Fruit fly (Drosophila melanogaster) whole organism: ENCODE measurements around the gene Pdp1.

Experiments used
- CG8478 ChIP-seq: fragments of >200 bp; optimal IDR thresholded peaks from 2 replicates; lab custom pipeline; 2018; ENCODE audit warnings: inconsistent platforms
- Dll ChIP-seq: fragments of >200 bp; optimal IDR thresholded peaks from 2 replicates; lab custom pipeline; 2017
- EcR ChIP-seq, 2 experiments: fragments of >200 bp; optimal IDR thresholded peaks; 2 replicates each; lab custom pipeline; 2017; ENCODE audit warnings: missing biosample characterization in 2 of 2, missing genetic modification characterization in 2 of 2, missing genetic modification reagents in 2 of 2
- pan ChIP-seq: fragments of >200 bp; optimal IDR thresholded peaks from 2 replicates; lab custom pipeline; 2017
- psq ChIP-seq: fragments of >200 bp; optimal IDR thresholded peaks from 2 replicates; lab custom pipeline; 2017
- usp ChIP-seq: fragments of >200 bp; optimal IDR thresholded peaks from 2 replicates; lab custom pipeline; 2017; ENCODE audit warnings: missing biosample characterization, missing genetic modification characterization, mixed read lengths

- TF ChIP-seq EcR (GFP tag; optimal IDR thresholded peaks at IDR 0.05; lab: Kevin White, UChicago) (no peak), CG8478 (no peak), pan (no peak), usp (no peak), Dll (no peak), psq (lab: Kevin White, UChicago) (no peak)
Measured at dm6 chr3L:7861807-7862206, 5.4 kb downstream of the Pdp1 start.
